Fruit fly (Drosophila melanogaster): ENCODE data around the gene Fbp2.

- TF ChIP-seq cnc (optimal IDR thresholded peaks at IDR 0.05) (no peak), Hr96 (GFP tag; optimal IDR thresholded peaks at IDR 0.05) (no peak), Crg-1 (GFP tag; optimal IDR thresholded peaks at IDR 0.05) (no peak), pad (GFP tag; optimal IDR thresholded peaks at IDR 0.05) (peak; percentile 98), tj (GFP tag; optimal IDR thresholded peaks at IDR 0.05) (no peak), CG7045 (GFP tag; optimal IDR thresholded peaks at IDR 0.05) (no peak), bab1 (GFP tag; optimal IDR thresholded peaks at IDR 0.05) (no peak), CG14711 (tag; optimal IDR thresholded peaks at IDR 0.05) (no peak)
Measured at dm6 chr2L:9386270-9386669, 40.3 kb upstream of the Fbp2 start.
